Worm (Caenorhabditis elegans): Measurements from ENCODE around the gene nhr-282.

- TF ChIP-seq B0310.2 (tag; optimal IDR thresholded peaks at IDR 0.05) (no peak), ama-1 (optimal IDR thresholded peaks at IDR 0.05) (no peak), flt-1 (GFP tag; IDR thresholded peaks at IDR 0.05) (no peak), pes-1 (GFP tag; IDR thresholded peaks at IDR 0.05) (no peak), hnd-1 (tag; optimal IDR thresholded peaks at IDR 0.05) (no peak), aly-1 (tag; optimal IDR thresholded peaks at IDR 0.05) (no peak)
Observed at ce11 chrV:15815962-15816432, 3.9 kb downstream of the nhr-282 start, which contains the start of the genes fbxa-69 and F54B8.4.
